Worm (Caenorhabditis elegans) whole organism, L3 larva: ENCODE measurements around the gene clec-37.

Experiments used
- R02D3.7 ChIP-seq: fragments of 150-350 bp; optimal IDR thresholded peaks from 2 replicates; lab custom pipeline; 2014; ENCODE audit warnings: missing biosample characterization, missing genetic modification characterization
- ZK546.5 ChIP-seq: sonication (generic microtip); optimal IDR thresholded peaks from 2 replicates; lab custom pipeline; 2017; ENCODE audit warnings: missing biosample characterization, missing genetic modification characterization
- aly-2 ChIP-seq: fragments of 150-350 bp; optimal IDR thresholded peaks from 2 replicates; lab custom pipeline; 2014; ENCODE audit warnings: missing biosample characterization, missing genetic modification characterization
- ama-1 ChIP-seq: fragments of 150-350 bp; optimal IDR thresholded peaks from 2 replicates; lab custom pipeline; 2018
- ceh-16 ChIP-seq: sonication (generic microtip); optimal IDR thresholded peaks from 2 replicates; lab custom pipeline; 2017; ENCODE audit warnings: missing biosample characterization, missing genetic modification characterization
- ceh-28 ChIP-seq: fragments of 150-350 bp; optimal IDR thresholded peaks from 2 replicates; lab custom pipeline; 2014; ENCODE audit warnings: missing biosample characterization, missing genetic modification reagents, missing genetic modification characterization
- ceh-9 ChIP-seq: sonication (generic microtip); optimal IDR thresholded peaks from 2 replicates; lab custom pipeline; 2018; ENCODE audit warnings: missing biosample characterization, missing genetic modification characterization
- egl-5 ChIP-seq: fragments of 150-350 bp; optimal IDR thresholded peaks from 2 replicates; lab custom pipeline; 2017; ENCODE audit warnings: missing biosample characterization, missing genetic modification reagents, missing genetic modification characterization, inconsistent platforms
- elt-1 ChIP-seq: fragments of 150-350 bp; optimal IDR thresholded peaks from 2 replicates; lab custom pipeline; 2014; ENCODE audit warnings: missing biosample characterization, missing genetic modification characterization
- elt-2 ChIP-seq: sonication (generic microtip); optimal IDR thresholded peaks from 2 replicates; lab custom pipeline; 2016; ENCODE audit warnings: missing genetic modification reagents, mild to moderate bottlenecking, missing genetic modification characterization, missing compliant biosample characterization
- eor-1 ChIP-seq, 2 experiments: fragments of 150-350 bp; optimal IDR thresholded peaks; 2 replicates each; lab custom pipeline; 2014 to 2018; ENCODE audit warnings: missing biosample characterization in 2 of 2, missing genetic modification characterization in 2 of 2
- fkh-10 ChIP-seq: sonication (generic microtip); optimal IDR thresholded peaks from 2 replicates; lab custom pipeline; 2017; ENCODE audit warnings: missing biosample characterization, missing genetic modification reagents, missing genetic modification characterization
- hmg-11 ChIP-seq: sonication (generic microtip); optimal IDR thresholded peaks from 2 replicates; lab custom pipeline; 2016; ENCODE audit warnings: missing genetic modification characterization, missing compliant biosample characterization
- jun-1 ChIP-seq: fragments of 150-350 bp; optimal IDR thresholded peaks from 2 replicates; lab custom pipeline; 2014; ENCODE audit warnings: missing biosample characterization, missing genetic modification reagents, missing genetic modification characterization
- lin-15B ChIP-seq: fragments of 150-350 bp; optimal IDR thresholded peaks from 2 replicates; lab custom pipeline; 2014; ENCODE audit warnings: missing biosample characterization, missing genetic modification characterization
- lin-39 ChIP-seq: fragments of 150-350 bp; optimal IDR thresholded peaks from 2 replicates; lab custom pipeline; 2018; ENCODE audit warnings: missing biosample characterization, missing genetic modification reagents, missing genetic modification characterization
- nfya-1 ChIP-seq: sonication (generic microtip); optimal IDR thresholded peaks from 2 replicates; lab custom pipeline; 2017; ENCODE audit warnings: missing genetic modification characterization, mild to moderate bottlenecking, missing compliant biosample characterization, antibody characterized with exemption, moderate library complexity; ENCODE audit not compliant: insufficient read depth
- nhr-11 ChIP-seq: fragments of 150-350 bp; optimal IDR thresholded peaks from 2 replicates; lab custom pipeline; 2014; ENCODE audit warnings: missing biosample characterization, missing genetic modification characterization
- nhr-12 ChIP-seq: fragments of 150-350 bp; optimal IDR thresholded peaks from 2 replicates; lab custom pipeline; 2014; ENCODE audit warnings: missing biosample characterization, missing genetic modification characterization
- nhr-23 ChIP-seq: fragments of 150-350 bp; optimal IDR thresholded peaks from 2 replicates; lab custom pipeline; 2014; ENCODE audit warnings: missing biosample characterization, missing genetic modification reagents, missing genetic modification characterization
- nhr-25 ChIP-seq: sonication (generic microtip); optimal IDR thresholded peaks from 2 replicates; lab custom pipeline; 2017; ENCODE audit warnings: missing biosample characterization, missing genetic modification characterization
- nhr-28 ChIP-seq: fragments of 150-350 bp; optimal IDR thresholded peaks from 2 replicates; lab custom pipeline; 2014; ENCODE audit warnings: missing biosample characterization, missing genetic modification characterization
- nhr-43 ChIP-seq: sonication (generic microtip); optimal IDR thresholded peaks from 2 replicates; lab custom pipeline; 2016; ENCODE audit warnings: mild to moderate bottlenecking, missing genetic modification characterization, missing compliant biosample characterization; ENCODE audit not compliant: poor library complexity, severe bottlenecking
- nhr-76 ChIP-seq: fragments of 150-350 bp; sonication (generic microtip); optimal IDR thresholded peaks from 5 replicates; lab custom pipeline; 2014; ENCODE audit warnings: missing biosample characterization, missing genetic modification characterization
- pha-4 ChIP-seq: fragments of 150-350 bp; optimal IDR thresholded peaks from 2 replicates; lab custom pipeline; 2014; ENCODE audit warnings: missing biosample characterization, missing genetic modification reagents, missing genetic modification characterization
- pqm-1 ChIP-seq: fragments of 150-350 bp; optimal IDR thresholded peaks from 2 replicates; lab custom pipeline; 2017; ENCODE audit warnings: missing biosample characterization, missing genetic modification characterization, inconsistent platforms
- sea-2 ChIP-seq: fragments of 150-350 bp; sonication (generic microtip); optimal IDR thresholded peaks from 4 replicates; lab custom pipeline; 2014; ENCODE audit warnings: missing biosample characterization, missing genetic modification reagents, missing genetic modification characterization
- skn-1 ChIP-seq: fragments of 150-350 bp; optimal IDR thresholded peaks from 2 replicates; lab custom pipeline; 2014; ENCODE audit warnings: missing biosample characterization, missing genetic modification characterization
- tbx-2 ChIP-seq: sonication (generic microtip); optimal IDR thresholded peaks from 2 replicates; lab custom pipeline; 2016; ENCODE audit warnings: mild to moderate bottlenecking, missing genetic modification characterization, missing compliant biosample characterization
- unc-39 ChIP-seq: sonication (generic microtip); optimal IDR thresholded peaks from 4 replicates; lab custom pipeline; 2017; ENCODE audit warnings: missing biosample characterization, missing genetic modification characterization
- unc-62 ChIP-seq: fragments of 150-350 bp; sonication (generic microtip); optimal IDR thresholded peaks from 4 replicates; lab custom pipeline; 2014; ENCODE audit warnings: missing biosample characterization, missing genetic modification reagents, missing genetic modification characterization
- zag-1 ChIP-seq: fragments of 150-350 bp; optimal IDR thresholded peaks from 2 replicates; lab custom pipeline; 2014; ENCODE audit warnings: missing biosample characterization, missing genetic modification characterization
- ztf-11 ChIP-seq: fragments of 150-350 bp; optimal IDR thresholded peaks from 2 replicates; lab custom pipeline; 2014; ENCODE audit warnings: missing biosample characterization, missing genetic modification characterization

The clec-37 gene

DNA sequence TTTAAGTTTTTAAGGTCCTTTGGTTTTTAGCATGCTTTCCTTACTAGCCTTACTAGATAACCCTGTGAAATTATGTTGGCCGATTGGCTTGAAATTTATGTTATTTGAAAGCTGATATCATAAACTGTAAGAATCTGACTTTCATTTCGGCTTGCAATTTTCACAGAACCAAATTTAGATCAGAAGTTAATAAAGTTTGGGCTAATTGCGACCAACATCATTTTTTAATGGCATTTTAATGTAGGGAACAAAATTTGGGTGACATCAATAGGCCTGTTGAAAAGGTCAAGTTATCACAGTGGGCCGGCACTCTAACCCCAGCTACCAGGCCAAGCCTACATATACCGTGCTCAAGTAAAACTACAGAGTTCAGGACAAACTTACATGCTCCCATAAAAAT is 20.6 kb downstream of the clec-37 start:
- TF ChIP-seq ZK546.5 (no peak), nhr-25 (tag; lab: Kevin White, UChicago) (no peak), hmg-11 (no peak), aly-2 (tag; lab: Kevin White, UChicago) (no peak), eor-1 (tag; optimal IDR thresholded peaks at IDR 0.05; lab: Kevin White, UChicago) (no peak)

ce11 chrV:16829396-16829795 is 22.5 kb downstream of the clec-37 start, which contains the start of gene srh-214:
TSS of gene srh-214 (minus strand) at chrV:16829755.
- no peak for TF ChIP-seq egl-5
- no peak for TF ChIP-seq ceh-28 (tag; lab: Kevin White, UChicago)
- no peak for TF ChIP-seq unc-39

- TF ChIP-seq elt-2 (tag; lab: Kevin White, UChicago) (no peak), ZK546.5 (no peak), nhr-11 (no peak), lin-15B (tag; lab: Kevin White, UChicago) (no peak), R02D3.7 (tag; lab: Kevin White, UChicago) (no peak), skn-1 (tag; lab: Kevin White, UChicago) (no peak), elt-1 (tag; lab: Kevin White, UChicago) (no peak), nhr-25 (tag; lab: Kevin White, UChicago) (no peak), unc-39 (no peak), zag-1 (no peak), sea-2 (GFP tag; lab: Kevin White, UChicago) (no peak), pha-4 (tag; lab: Kevin White, UChicago) (no peak), ama-1 (lab: Kevin White, UChicago) (no peak), nhr-12 (tag; lab: Kevin White, UChicago) (no peak)
Observed at ce11 chrV:16827485-16827884, 24.4 kb downstream of the clec-37 start, which contains the start of gene srh-216. TSS of gene srh-216 (minus strand) at chrV:16827585.

- TF ChIP-seq ceh-16 (tag; lab: Kevin White, UChicago) (no peak), fkh-10 (GFP tag; lab: Kevin White, UChicago) (no peak), ZK546.5 (no peak), lin-39 (tag; lab: Kevin White, UChicago) (peak; percentile 65), jun-1 (tag; lab: Kevin White, UChicago) (no peak), nhr-28 (no peak), nhr-23 (tag; lab: Kevin White, UChicago) (no peak), elt-1 (tag; lab: Kevin White, UChicago) (peak; percentile 1), nhr-76 (tag; lab: Kevin White, UChicago) (no peak), elt-2 (tag; lab: Kevin White, UChicago) (no peak), ztf-11 (tag; lab: Kevin White, UChicago) (no peak), zag-1 (no peak), ceh-9 (tag; lab: Kevin White, UChicago) (no peak)
Observed at ce11 chrV:16821270-16821737, 30.6 kb downstream of the clec-37 start, which contains the start of gene T20B3.14. TSS of gene T20B3.14 (minus strand) at chrV:16821320.

DNA sequence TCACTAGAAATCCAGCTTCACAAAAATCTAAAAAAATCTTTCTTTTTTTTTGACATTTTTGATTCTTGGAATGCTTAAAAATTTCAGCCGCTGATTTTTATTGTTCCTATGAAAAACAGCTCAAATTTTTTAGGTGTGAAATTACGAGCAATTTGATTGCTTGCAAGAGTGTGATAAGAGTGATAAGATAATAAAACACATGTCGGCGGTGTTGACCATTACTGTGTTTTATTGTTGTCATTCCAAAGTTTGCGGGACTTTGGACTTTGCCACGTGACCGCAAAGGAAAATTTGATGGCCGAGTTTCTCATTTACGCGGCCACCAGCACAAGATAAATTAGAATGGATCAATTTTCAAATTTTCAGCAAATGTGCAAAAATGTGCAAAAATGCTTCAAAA is 35.2 kb downstream of the clec-37 start:
- TF ChIP-seq elt-2 (tag; lab: Kevin White, UChicago) (peak; percentile 88), ama-1 (lab: Kevin White, UChicago) (no peak), elt-1 (tag; lab: Kevin White, UChicago) (no peak), ceh-16 (tag; lab: Kevin White, UChicago) (no peak), nfya-1 (no peak), nhr-12 (tag; lab: Kevin White, UChicago) (no peak), pqm-1 (tag; lab: Kevin White, UChicago) (peak; percentile 80), tbx-2 (tag; lab: Kevin White, UChicago) (no peak)

DNA sequence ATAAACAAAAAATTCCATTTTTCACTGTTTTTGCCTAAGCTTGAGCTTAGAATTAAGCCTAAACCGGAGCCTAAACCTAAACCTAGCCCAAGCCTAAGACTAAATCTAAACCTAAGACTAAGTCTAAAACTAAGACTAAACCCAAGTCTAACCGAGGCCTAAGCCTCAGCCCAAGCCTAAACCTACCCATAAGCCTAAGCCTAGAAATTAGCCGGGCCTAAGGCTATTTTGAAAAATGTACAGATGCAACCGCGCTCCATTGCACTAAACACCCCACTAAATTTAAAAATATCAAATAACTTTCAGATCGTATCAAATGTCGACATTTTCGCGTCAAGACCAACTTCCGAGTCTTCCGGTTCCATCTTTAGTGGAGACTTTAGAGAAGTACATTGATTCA is 36.6 kb downstream of the clec-37 start, which contains the start of gene T20B3.1:
TSS of gene T20B3.1 (plus strand) at position 301 of the 400 bp plus-strand sequence.
- TF ChIP-seq nhr-12 (tag; lab: Kevin White, UChicago) (no peak), tbx-2 (tag; lab: Kevin White, UChicago) (no peak), unc-62 (GFP tag; lab: Kevin White, UChicago) (no peak), nhr-43 (tag; lab: Kevin White, UChicago) (no peak)
